Worm (Caenorhabditis elegans) whole organism, L4 larva: ENCODE measurements around the gene W08E12.9.

Experiments
- D1046.2 ChIP-seq: fragments of 200-800 bp; sonication (Bioruptor generic); IDR thresholded peaks from 2 replicates; pipeline ENCODE4 v1.3.6; 2022; ENCODE audit warnings: missing genetic modification characterization, missing compliant biosample characterization
- F10B5.3 ChIP-seq: sonication (generic microtip); optimal IDR thresholded peaks from 2 replicates; lab custom pipeline; 2016; ENCODE audit warnings: mild to moderate bottlenecking, missing genetic modification characterization, missing compliant biosample characterization
- F26F4.8 ChIP-seq: fragments of 200-800 bp; sonication (Bioruptor generic); conservative IDR thresholded peaks from 2 replicates; pipeline ENCODE4 v1.3.6; 2022; ENCODE audit warnings: missing genetic modification characterization, missing compliant biosample characterization
- F37D6.2 ChIP-seq: sonication (generic microtip); optimal IDR thresholded peaks from 2 replicates; lab custom pipeline; 2016; ENCODE audit warnings: mild to moderate bottlenecking, missing genetic modification characterization, missing compliant biosample characterization
- F49E8.2 ChIP-seq: sonication (generic microtip); optimal IDR thresholded peaks from 2 replicates; lab custom pipeline; 2016; ENCODE audit warnings: missing compliant biosample characterization, mild to moderate bottlenecking, missing genetic modification characterization, borderline replicate concordance
- R02D3.7 ChIP-seq: fragments of 150-350 bp; sonication (generic microtip); optimal IDR thresholded peaks from 3 replicates; lab custom pipeline; 2014; ENCODE audit warnings: missing biosample characterization, missing genetic modification characterization
- Y105C5A.15 ChIP-seq: fragments of 200-800 bp; sonication (Bioruptor generic); IDR thresholded peaks from 2 replicates; pipeline ENCODE4 v1.3.6; 2022; ENCODE audit warnings: missing genetic modification characterization, missing compliant biosample characterization
- Y5F2A.4 ChIP-seq: fragments of 200-800 bp; sonication (Bioruptor generic); optimal IDR thresholded peaks from 2 replicates; lab custom pipeline; 2018; ENCODE audit warnings: mild to moderate bottlenecking, missing genetic modification characterization, missing compliant biosample characterization
- ZK337.2 ChIP-seq: fragments of 200-800 bp; sonication (Bioruptor generic); IDR thresholded peaks from 2 replicates; pipeline ENCODE4 v1.3.6; 2022; ENCODE audit warnings: missing genetic modification reagents, missing genetic modification characterization, missing compliant biosample characterization
- aha-1 ChIP-seq: fragments of 150-350 bp; peaks from one replicate; lab custom pipeline; 2014; ENCODE audit warnings: missing biosample characterization, missing genetic modification characterization
- aly-2 ChIP-seq: sonication (generic microtip); optimal IDR thresholded peaks from 2 replicates; lab custom pipeline; 2018; ENCODE audit warnings: missing biosample characterization, missing genetic modification characterization
- attf-4 ChIP-seq: sonication (generic microtip); optimal IDR thresholded peaks from 3 replicates; lab custom pipeline; 2017; ENCODE audit warnings: missing biosample characterization, missing genetic modification characterization
- ceh-62 ChIP-seq: sonication (generic microtip); optimal IDR thresholded peaks from 2 replicates; lab custom pipeline; 2017; ENCODE audit warnings: missing biosample characterization, missing genetic modification characterization
- ces-1 ChIP-seq: fragments of 150-350 bp; sonication (generic microtip); optimal IDR thresholded peaks from 4 replicates; lab custom pipeline; 2014; ENCODE audit warnings: missing biosample characterization, missing genetic modification reagents, missing genetic modification characterization
- ctbp-1 ChIP-seq: fragments of 200-800 bp; sonication (Bioruptor generic); IDR thresholded peaks from 2 replicates; pipeline ENCODE4 v1.3.6; 2022; ENCODE audit warnings: missing genetic modification reagents, missing genetic modification characterization, missing compliant biosample characterization
- daf-12 ChIP-seq: fragments of 150-350 bp; optimal IDR thresholded peaks from 2 replicates; lab custom pipeline; 2014; ENCODE audit warnings: missing biosample characterization, missing genetic modification reagents, missing genetic modification characterization
- dmd-6 ChIP-seq: fragments of 200-800 bp; sonication (Bioruptor generic); IDR thresholded peaks from 2 replicates; pipeline ENCODE4 v1.3.6; 2022; ENCODE audit warnings: missing genetic modification reagents, missing genetic modification characterization, missing compliant biosample characterization
- dmd-9 ChIP-seq: fragments of 200-800 bp; sonication (Bioruptor generic); IDR thresholded peaks from 2 replicates; pipeline ENCODE4 v1.3.6; 2022; ENCODE audit warnings: missing genetic modification reagents, missing genetic modification characterization, missing compliant biosample characterization
- dpl-1 ChIP-seq: fragments of 150-350 bp; optimal IDR thresholded peaks from 2 replicates; lab custom pipeline; 2014; ENCODE audit warnings: missing biosample characterization, missing genetic modification reagents, missing genetic modification characterization
- egl-27 ChIP-seq: sonication (generic microtip); optimal IDR thresholded peaks from 3 replicates; lab custom pipeline; 2017; ENCODE audit warnings: missing biosample characterization, missing genetic modification reagents, missing genetic modification characterization
- egl-43 ChIP-seq: fragments of 200-800 bp; sonication (Bioruptor generic); IDR thresholded peaks from 2 replicates; pipeline ENCODE4 v1.3.6; 2022; ENCODE audit warnings: missing genetic modification reagents, missing genetic modification characterization, missing compliant biosample characterization
- fkh-10 ChIP-seq: fragments of 150-350 bp; optimal IDR thresholded peaks from 2 replicates; lab custom pipeline; 2014; ENCODE audit warnings: missing biosample characterization, missing genetic modification reagents, missing genetic modification characterization
- fos-1 ChIP-seq: fragments of 150-350 bp; optimal IDR thresholded peaks from 2 replicates; lab custom pipeline; 2014; ENCODE audit warnings: missing biosample characterization, missing genetic modification characterization
- hif-1 ChIP-seq, 2 experiments: sonication (generic microtip); optimal IDR thresholded peaks; 2 replicates each; lab custom pipeline; 2016 to 2017; ENCODE audit warnings: missing compliant biosample characterization in 2 of 2, missing genetic modification characterization in 2 of 2, missing genetic modification reagents in 2 of 2, missing genotype in 2 of 2, mild to moderate bottlenecking in 1 of 2
- hlh-30 ChIP-seq: sonication (generic microtip); optimal IDR thresholded peaks from 2 replicates; lab custom pipeline; 2017; ENCODE audit warnings: antibody characterized with exemption, mild to moderate bottlenecking, missing genetic modification characterization, missing compliant biosample characterization; ENCODE audit not compliant: insufficient read depth
- hmg-1.1 ChIP-seq: fragments of 200-800 bp; sonication (Bioruptor generic); IDR thresholded peaks from 2 replicates; pipeline ENCODE4 v1.3.6; 2022; ENCODE audit warnings: missing genetic modification reagents, missing genetic modification characterization, missing compliant biosample characterization
- jun-1 ChIP-seq: fragments of 150-350 bp; optimal IDR thresholded peaks from 2 replicates; lab custom pipeline; 2014; ENCODE audit warnings: missing biosample characterization, missing genetic modification reagents, missing genetic modification characterization
- lin-13 ChIP-seq: fragments of 150-350 bp; optimal IDR thresholded peaks from 2 replicates; lab custom pipeline; 2014; ENCODE audit warnings: missing biosample characterization, missing genetic modification reagents, missing genetic modification characterization
- lin-15B ChIP-seq: fragments of 150-350 bp; sonication (generic microtip); optimal IDR thresholded peaks from 3 replicates; lab custom pipeline; 2014; ENCODE audit warnings: missing biosample characterization, missing genetic modification characterization
- lin-29 ChIP-seq: fragments of 200-800 bp; sonication (Bioruptor generic); IDR thresholded peaks from 2 replicates; pipeline ENCODE4 v1.3.6; 2022; ENCODE audit warnings: missing genetic modification reagents, missing genetic modification characterization, missing compliant biosample characterization
- lin-38 ChIP-seq: fragments of 200-800 bp; sonication (Bioruptor generic); IDR thresholded peaks from 2 replicates; pipeline ENCODE4 v1.3.6; 2022; ENCODE audit warnings: missing genetic modification reagents, missing genetic modification characterization, missing compliant biosample characterization
- lin-39 ChIP-seq: fragments of 150-350 bp; optimal IDR thresholded peaks from 2 replicates; lab custom pipeline; 2014; ENCODE audit warnings: missing biosample characterization, missing genetic modification reagents, missing genetic modification characterization
- madf-9 ChIP-seq: fragments of 200-800 bp; sonication (Bioruptor generic); conservative IDR thresholded peaks from 2 replicates; pipeline ENCODE4 v1.3.6; 2022; ENCODE audit warnings: missing genetic modification reagents, missing genetic modification characterization, missing compliant biosample characterization
- mdl-1 ChIP-seq, 2 experiments: fragments of 150-350 bp in 1 of 2; sonication (generic microtip) in 1 of 2; optimal IDR thresholded peaks; 2 replicates each; lab custom pipeline; 2014 to 2017; ENCODE audit warnings: missing biosample characterization in 2 of 2, missing genetic modification characterization in 2 of 2
- mxl-3 ChIP-seq: fragments of 200-800 bp; sonication (Bioruptor generic); optimal IDR thresholded peaks from 2 replicates; lab custom pipeline; 2018; ENCODE audit warnings: mild to moderate bottlenecking, missing genetic modification characterization, missing compliant biosample characterization
- nhr-10 ChIP-seq: fragments of 150-350 bp; optimal IDR thresholded peaks from 2 replicates; lab custom pipeline; 2014; ENCODE audit warnings: missing biosample characterization, missing genetic modification characterization
- nhr-102 ChIP-seq: sonication (generic microtip); optimal IDR thresholded peaks from 2 replicates; lab custom pipeline; 2016; ENCODE audit warnings: mild to moderate bottlenecking, missing genetic modification characterization, moderate library complexity, missing compliant biosample characterization
- nhr-111 ChIP-seq: fragments of 200-800 bp; sonication (Bioruptor generic); optimal IDR thresholded peaks from 2 replicates; lab custom pipeline; 2018; ENCODE audit warnings: mild to moderate bottlenecking, missing genetic modification characterization, missing compliant biosample characterization
- nhr-237 ChIP-seq: sonication (generic microtip); optimal IDR thresholded peaks from 2 replicates; lab custom pipeline; 2017; ENCODE audit warnings: missing biosample characterization, missing genetic modification characterization
- nhr-25 ChIP-seq: sonication (generic microtip); optimal IDR thresholded peaks from 2 replicates; lab custom pipeline; 2017; ENCODE audit warnings: missing genetic modification characterization, mild to moderate bottlenecking, missing compliant biosample characterization, antibody characterized with exemption, moderate library complexity, borderline replicate concordance; ENCODE audit not compliant: insufficient read depth
- nhr-42 ChIP-seq: fragments of 200-800 bp; sonication (Bioruptor generic); IDR thresholded peaks from 2 replicates; pipeline ENCODE4 v1.3.6; 2022; ENCODE audit warnings: missing genetic modification characterization, missing compliant biosample characterization
- php-3 ChIP-seq: fragments of 200-800 bp; sonication (Bioruptor generic); IDR thresholded peaks from 2 replicates; pipeline ENCODE4 v1.3.6; 2022; ENCODE audit warnings: missing genetic modification reagents, missing genetic modification characterization, missing compliant biosample characterization
- pqm-1 ChIP-seq: sonication (generic microtip); optimal IDR thresholded peaks from 2 replicates; lab custom pipeline; 2017; ENCODE audit warnings: missing biosample characterization, missing genetic modification characterization
- sdz-12 ChIP-seq: fragments of 200-800 bp; sonication (Bioruptor generic); optimal IDR thresholded peaks from 2 replicates; lab custom pipeline; 2018; ENCODE audit warnings: mild to moderate bottlenecking, missing genetic modification characterization, missing compliant biosample characterization
- set-16 ChIP-seq: fragments of 200-800 bp; sonication (Bioruptor generic); IDR thresholded peaks from 2 replicates; pipeline ENCODE4 v1.3.6; 2022; ENCODE audit warnings: missing genetic modification reagents, missing genetic modification characterization, missing compliant biosample characterization
- tra-1 ChIP-seq: fragments of 200-800 bp; sonication (Bioruptor generic); IDR thresholded peaks from 2 replicates; pipeline ENCODE4 v1.3.6; 2022; ENCODE audit warnings: missing genetic modification reagents, missing genetic modification characterization, missing compliant biosample characterization
- zag-1 ChIP-seq: fragments of 150-350 bp; optimal IDR thresholded peaks from 2 replicates; lab custom pipeline; 2014; ENCODE audit warnings: missing biosample characterization, missing genetic modification characterization
- zfp-2 ChIP-seq: sonication (generic microtip); optimal IDR thresholded peaks from 2 replicates; lab custom pipeline; 2016; ENCODE audit warnings: mild to moderate bottlenecking, missing genetic modification characterization, missing compliant biosample characterization
- zfp-3 ChIP-seq: fragments of 200-800 bp; sonication (Bioruptor generic); conservative IDR thresholded peaks from 2 replicates; pipeline ENCODE4 v1.3.6; 2022; ENCODE audit warnings: missing genetic modification reagents, missing genetic modification characterization, missing compliant biosample characterization
- ztf-7 ChIP-seq: fragments of 150-350 bp; optimal IDR thresholded peaks from 2 replicates; lab custom pipeline; 2014; ENCODE audit warnings: missing biosample characterization, missing genetic modification characterization

Gene W08E12.9

ce11 chrIV:3294553-3295185 lies 12.7 kb downstream of the W08E12.9 start, which contains the start of gene W08E12.7:
W08E12.7 (plus strand) TSS chrIV:3295135.
- TF ChIP-seq set-16 (GFP tag; lab: Robert Waterston, UW) (no peak), dmd-6 (GFP tag; lab: Robert Waterston, UW) (peak; percentile 84), nhr-25 (tag; lab: Kevin White, UChicago) (peak; percentile 64), Y5F2A.4 (GFP tag; lab: Kevin White, UChicago) (no peak), egl-27 (no peak), tra-1 (GFP tag; lab: Robert Waterston, UW) (peak; percentile 64; the same call in 1 of the 2 replicates), lin-39 (tag; lab: Kevin White, UChicago) (no peak), F10B5.3 (tag; lab: Kevin White, UChicago) (no peak), egl-43 (GFP tag; lab: Robert Waterston, UW) (no peak), Y105C5A.15 (GFP tag; lab: Robert Waterston, UW) (no peak), zag-1 (tag; lab: Kevin White, UChicago) (no peak), mdl-1 (tag; optimal IDR thresholded peaks at IDR 0.05; lab: Kevin White, UChicago) (peak; percentile 58 to 94), ces-1 (no peak), lin-38 (GFP tag; lab: Robert Waterston, UW) (peak; percentile 100), lin-29 (GFP tag; lab: Robert Waterston, UW) (peak; percentile 71; the same call in 1 of the 2 replicates), F49E8.2 (tag; lab: Kevin White, UChicago) (peak; percentile 38), aha-1 (tag; lab: Kevin White, UChicago) (peak; percentile 99), R02D3.7 (tag; lab: Kevin White, UChicago) (peak; percentile 53), hlh-30 (tag; lab: Kevin White, UChicago) (peak; percentile 97), jun-1 (tag; lab: Kevin White, UChicago) (peak; percentile 66), madf-9 (GFP tag; lab: Robert Waterston, UW) (peak; percentile 74; the same call in 1 of the 2 replicates), hmg-1.1 (peak; percentile 87), nhr-111 (GFP tag; lab: Kevin White, UChicago) (no peak), lin-15B (tag; lab: Kevin White, UChicago) (peak; percentile 91), php-3 (0 out of 2 replicates have a peak, but pooled peaks have one; percentile 20), daf-12 (tag; lab: Kevin White, UChicago) (no peak), ZK337.2 (no peak), pqm-1 (tag; lab: Kevin White, UChicago) (peak; percentile 82), F37D6.2 (peak; percentile 69), fkh-10 (peak; percentile 77), dpl-1 (GFP tag; lab: Kevin White, UChicago) (peak; percentile 92), sdz-12 (no peak), nhr-102 (tag; lab: Kevin White, UChicago) (no peak), F26F4.8 (GFP tag; lab: Robert Waterston, UW) (no peak), nhr-237 (tag; lab: Kevin White, UChicago) (peak; percentile 14), fos-1 (tag; lab: Kevin White, UChicago) (no peak), aly-2 (no peak), lin-13 (GFP tag; lab: Kevin White, UChicago) (peak; percentile 97), ceh-62 (tag; lab: Kevin White, UChicago) (no peak), ctbp-1 (GFP tag; lab: Robert Waterston, UW) (peak; percentile 57; the same call in 1 of the 2 replicates), D1046.2 (peak; percentile 80; the same call in 1 of the 2 replicates), hif-1 (tag; optimal IDR thresholded peaks at IDR 0.05; lab: Kevin White, UChicago) (peak; percentile 27 to 87), dmd-9 (GFP tag; lab: Robert Waterston, UW) (peak; percentile 80; the same call in 1 of the 2 replicates), ztf-7 (tag; lab: Kevin White, UChicago) (peak; percentile 50), zfp-3 (peak; percentile 87), nhr-42 (GFP tag; lab: Robert Waterston, UW) (peak; percentile 86; the same call in 1 of the 2 replicates), nhr-10 (tag; lab: Kevin White, UChicago) (no peak), zfp-2 (peak; percentile 77), mxl-3 (GFP tag; lab: Kevin White, UChicago) (peak; percentile 79), attf-4 (tag; lab: Kevin White, UChicago) (no peak)
